Fruit fly (Drosophila melanogaster) whole organism, embryonic: Measurements from ENCODE around the gene CG15725.

Experiments used
- CG10543 ChIP-seq: fragments of 200-800 bp; sonication (Bioruptor generic); optimal IDR thresholded peaks from 3 replicates; lab custom pipeline; 2017; ENCODE audit warnings: missing biosample characterization, mild to moderate bottlenecking, missing genetic modification characterization, moderate library complexity
- CG10654 ChIP-seq: fragments of 200-800 bp; sonication (Bioruptor generic); optimal IDR thresholded peaks from 2 replicates; lab custom pipeline; 2016; ENCODE audit warnings: missing biosample characterization, missing genetic modification characterization
- CG13894 ChIP-seq: fragments of 200-800 bp; sonication (Bioruptor generic); optimal IDR thresholded peaks from 3 replicates; lab custom pipeline; 2018; ENCODE audit warnings: missing biosample characterization, mild to moderate bottlenecking, missing genetic modification characterization, moderate library complexity
- CG14860 ChIP-seq: fragments of 200-800 bp; sonication (Bioruptor generic); IDR thresholded peaks from 3 replicates; pipeline ENCODE4 v1.3.6; 2022; ENCODE audit warnings: missing biosample characterization, missing genetic modification characterization; ENCODE audit not compliant: partially characterized antibody
- CG15011 ChIP-seq: fragments of 200-800 bp; sonication (Bioruptor generic); optimal IDR thresholded peaks from 3 replicates; lab custom pipeline; 2018; ENCODE audit warnings: missing biosample characterization, mild to moderate bottlenecking, missing genetic modification characterization
- CG15479 ChIP-seq: fragments of 200-800 bp; sonication (Bioruptor generic); optimal IDR thresholded peaks from 3 replicates; lab custom pipeline; 2019; ENCODE audit warnings: missing biosample characterization, mild to moderate bottlenecking, missing genetic modification characterization, moderate library complexity
- CG17328 ChIP-seq: fragments of 200-800 bp; sonication (Bioruptor generic); IDR thresholded peaks from 2 replicates; pipeline ENCODE4 v1.3.6; 2022; ENCODE audit warnings: missing biosample characterization, missing genetic modification characterization
- CG17359 ChIP-seq: fragments of 200-800 bp; sonication (Bioruptor generic); optimal IDR thresholded peaks from 3 replicates; lab custom pipeline; 2018; ENCODE audit warnings: missing biosample characterization, mild to moderate bottlenecking, missing genetic modification characterization, moderate library complexity
- CG18262 ChIP-seq: fragments of 200-800 bp; optimal IDR thresholded peaks from 3 replicates; lab custom pipeline; 2019; ENCODE audit warnings: missing biosample characterization, mild to moderate bottlenecking, missing genetic modification characterization, moderate library complexity
- CG18476 ChIP-seq: fragments of 200-800 bp; sonication (Bioruptor generic); optimal IDR thresholded peaks from 2 replicates; lab custom pipeline; 2016; ENCODE audit warnings: missing biosample characterization, mild to moderate bottlenecking, missing genetic modification characterization
- CG2678 ChIP-seq: fragments of 200-800 bp; sonication (Bioruptor generic); optimal IDR thresholded peaks from 3 replicates; lab custom pipeline; 2019; ENCODE audit warnings: missing biosample characterization, mild to moderate bottlenecking, missing genetic modification characterization, moderate library complexity
- CG2712 ChIP-seq: fragments of 200-800 bp; optimal IDR thresholded peaks from 3 replicates; lab custom pipeline; 2019; ENCODE audit warnings: missing biosample characterization, mild to moderate bottlenecking, missing genetic modification characterization, moderate library complexity
- CG31224 ChIP-seq: fragments of 200-800 bp; sonication (Bioruptor generic); IDR thresholded peaks from 2 replicates; pipeline ENCODE4 v1.3.6; 2022; ENCODE audit warnings: missing biosample characterization, missing genetic modification characterization
- CG3726 ChIP-seq: fragments of 200-800 bp; sonication (Bioruptor generic); IDR thresholded peaks from 3 replicates; pipeline ENCODE4, ENCODE4 v1.3.6; 2022; ENCODE audit warnings: missing biosample characterization, missing genetic modification characterization
- CG5953 ChIP-seq: fragments of 200-800 bp; sonication (Bioruptor generic); IDR thresholded peaks from 2 replicates; pipeline ENCODE4 v1.3.6; 2022; ENCODE audit warnings: missing biosample characterization, missing genetic modification characterization
- CG6765 ChIP-seq: fragments of 200-800 bp; sonication (Bioruptor generic); optimal IDR thresholded peaks from 3 replicates; lab custom pipeline; 2017; ENCODE audit warnings: missing biosample characterization, mild to moderate bottlenecking, missing genetic modification characterization
- CG6813 ChIP-seq: fragments of 200-800 bp; sonication (Bioruptor generic); optimal IDR thresholded peaks from 2 replicates; lab custom pipeline; 2017; ENCODE audit warnings: missing biosample characterization, missing genetic modification characterization, mild to moderate bottlenecking, moderate library complexity, missing genetic modification reagents
- CG7556 ChIP-seq: fragments of 200-800 bp; sonication (Bioruptor generic); optimal IDR thresholded peaks from 2 replicates; lab custom pipeline; 2017; ENCODE audit warnings: missing biosample characterization, mild to moderate bottlenecking, missing genetic modification characterization
- CG7987 ChIP-seq: fragments of 200-800 bp; sonication (Bioruptor generic); optimal IDR thresholded peaks from 2 replicates; lab custom pipeline; 2018; ENCODE audit warnings: missing biosample characterization, mild to moderate bottlenecking, missing genetic modification characterization, moderate library complexity
- CG8089 ChIP-seq: fragments of 200-800 bp; sonication (Bioruptor generic); optimal IDR thresholded peaks from 3 replicates; lab custom pipeline; 2016; ENCODE audit warnings: missing biosample characterization, missing genetic modification characterization
- CG9876 ChIP-seq: fragments of 200-800 bp; sonication (Bioruptor generic); optimal IDR thresholded peaks from 2 replicates; lab custom pipeline; 2016; ENCODE audit warnings: missing biosample characterization, missing genetic modification characterization
- CoRest ChIP-seq: fragments of 200-800 bp; sonication (Bioruptor generic); optimal IDR thresholded peaks from 3 replicates; lab custom pipeline; 2018; ENCODE audit warnings: missing biosample characterization, mild to moderate bottlenecking, missing genetic modification characterization, moderate library complexity
- D19A ChIP-seq: fragments of 200-800 bp; optimal IDR thresholded peaks from 3 replicates; lab custom pipeline; 2019; ENCODE audit warnings: missing biosample characterization, mild to moderate bottlenecking, missing genetic modification characterization, moderate library complexity
- GATAe ChIP-seq: fragments of 200-800 bp; sonication (Bioruptor generic); conservative IDR thresholded peaks from 2 replicates; pipeline ENCODE4 v1.3.6; 2022; ENCODE audit warnings: missing biosample characterization, missing genetic modification characterization
- Gug ChIP-seq: fragments of 200-800 bp; sonication (Bioruptor generic); IDR thresholded peaks from 4 replicates; pipeline ENCODE4 v1.3.6; 2022; ENCODE audit warnings: missing biosample characterization, missing genetic modification characterization
- Hmr ChIP-seq: fragments of 200-800 bp; sonication (Bioruptor generic); optimal IDR thresholded peaks from 3 replicates; lab custom pipeline; 2017; ENCODE audit warnings: mild to moderate bottlenecking, missing biosample characterization, missing genetic modification reagents, missing genetic modification characterization
- Hr78 ChIP-seq, 2 experiments: fragments of 200-800 bp in 1 of 2; fragments of >200 bp in 1 of 2; sonication (Bioruptor generic) in 1 of 2; optimal IDR thresholded peaks; 2 replicates each; lab custom pipeline; 2017 to 2019; ENCODE audit warnings: missing biosample characterization in 2 of 2, missing genetic modification characterization in 2 of 2, mild to moderate bottlenecking in 1 of 2, moderate library complexity in 1 of 2
- Kr ChIP-seq: fragments of 200-800 bp; sonication (Bioruptor generic); optimal IDR thresholded peaks from 2 replicates; lab custom pipeline; 2017; ENCODE audit warnings: missing biosample characterization, mild to moderate bottlenecking, missing genetic modification characterization
- MESR4 ChIP-seq: fragments of 200-800 bp; sonication (Bioruptor generic); optimal IDR thresholded peaks from 2 replicates; lab custom pipeline; 2018; ENCODE audit warnings: missing biosample characterization, mild to moderate bottlenecking, missing genetic modification characterization, moderate library complexity
- Rfx ChIP-seq: fragments of 200-800 bp; sonication (Bioruptor generic); IDR thresholded peaks from 2 replicates; pipeline ENCODE4 v1.3.6; 2022; ENCODE audit warnings: missing biosample characterization, missing genetic modification characterization
- Usf ChIP-seq: fragments of 200-800 bp; sonication (Bioruptor generic); optimal IDR thresholded peaks from 2 replicates; lab custom pipeline; 2017; ENCODE audit warnings: missing genotype, missing biosample characterization, missing genetic modification characterization
- ac ChIP-seq: fragments of 200-800 bp; sonication (Bioruptor generic); optimal IDR thresholded peaks from 3 replicates; lab custom pipeline; 2017; ENCODE audit warnings: missing biosample characterization, mild to moderate bottlenecking, missing genetic modification characterization
- al ChIP-seq: fragments of 200-800 bp; sonication (Bioruptor generic); IDR thresholded peaks from 2 replicates; pipeline ENCODE4 v1.3.6; 2022; ENCODE audit warnings: missing biosample characterization, missing genetic modification characterization
- chn ChIP-seq: fragments of 200-800 bp; sonication (Bioruptor generic); optimal IDR thresholded peaks from 2 replicates; lab custom pipeline; 2016; ENCODE audit warnings: missing biosample characterization, missing genetic modification characterization
- dimm ChIP-seq: fragments of 200-800 bp; sonication (Bioruptor generic); IDR thresholded peaks from 2 replicates; pipeline ENCODE4 v1.3.6; 2022; ENCODE audit warnings: missing biosample characterization, missing genetic modification characterization
- dmrt11E ChIP-seq: fragments of 200-800 bp; sonication (Bioruptor generic); optimal IDR thresholded peaks from 3 replicates; lab custom pipeline; 2018; ENCODE audit warnings: missing biosample characterization, mild to moderate bottlenecking, missing genetic modification characterization, moderate library complexity
- dmrt99B ChIP-seq: fragments of 200-800 bp; sonication (Bioruptor generic); optimal IDR thresholded peaks from 2 replicates; lab custom pipeline; 2018; ENCODE audit warnings: missing biosample characterization, mild to moderate bottlenecking, missing genetic modification characterization, moderate library complexity
- eve ChIP-seq, 2 experiments: fragments of >200 bp; optimal IDR thresholded peaks; 2 replicates each; lab custom pipeline; 2017; ENCODE audit warnings: missing biosample characterization in 2 of 2, missing genetic modification characterization in 2 of 2
- fd96Cb ChIP-seq: fragments of 200-800 bp; sonication (Bioruptor generic); optimal IDR thresholded peaks from 2 replicates; lab custom pipeline; 2018; ENCODE audit warnings: missing biosample characterization, mild to moderate bottlenecking, missing genetic modification characterization, moderate library complexity
- gcm ChIP-seq: fragments of 200-800 bp; sonication (Bioruptor generic); optimal IDR thresholded peaks from 2 replicates; lab custom pipeline; 2019; ENCODE audit warnings: missing biosample characterization, mild to moderate bottlenecking, missing genetic modification characterization, moderate library complexity
- grn ChIP-seq: fragments of 200-800 bp; sonication (Bioruptor generic); optimal IDR thresholded peaks from 3 replicates; lab custom pipeline; 2017; ENCODE audit warnings: missing biosample characterization, missing genetic modification characterization
- nmo ChIP-seq: fragments of 200-800 bp; sonication (Bioruptor generic); optimal IDR thresholded peaks from 2 replicates; lab custom pipeline; 2018; ENCODE audit warnings: missing biosample characterization, mild to moderate bottlenecking, missing genetic modification characterization, moderate library complexity
- rib ChIP-seq: fragments of 200-800 bp; sonication (Bioruptor generic); IDR thresholded peaks from 2 replicates; pipeline ENCODE4 v1.3.6; 2022; ENCODE audit warnings: missing biosample characterization, missing genetic modification characterization
- ro ChIP-seq: fragments of 200-800 bp; sonication (Bioruptor generic); IDR thresholded peaks from 2 replicates; pipeline ENCODE4 v1.3.6; 2022; ENCODE audit warnings: missing biosample characterization, missing genetic modification characterization
- row ChIP-seq: fragments of 200-800 bp; sonication (Bioruptor generic); IDR thresholded peaks from 3 replicates; pipeline ENCODE4 v1.3.6; 2022; ENCODE audit warnings: missing biosample characterization, missing genetic modification characterization
- sc ChIP-seq, 3 experiments: fragments of >200 bp in 2 of 3; fragments of 200-800 bp in 1 of 3; sonication (Bioruptor generic) in 1 of 3; optimal IDR thresholded peaks; 2 replicates in 2 of 3; 3 replicates in 1 of 3; lab custom pipeline; 2017; ENCODE audit warnings: mild to moderate bottlenecking in 1 of 3, missing biosample characterization in 1 of 3, missing genetic modification characterization in 1 of 3, missing genetic modification reagents in 1 of 3
- seq ChIP-seq: fragments of 200-800 bp; sonication (Bioruptor generic); IDR thresholded peaks from 2 replicates; pipeline ENCODE4 v1.3.6; 2022; ENCODE audit warnings: missing biosample characterization, missing genetic modification characterization
- sqz ChIP-seq: fragments of 200-800 bp; sonication (Bioruptor generic); optimal IDR thresholded peaks from 3 replicates; lab custom pipeline; 2018; ENCODE audit warnings: missing biosample characterization, mild to moderate bottlenecking, missing genetic modification characterization
- tgo ChIP-seq: fragments of 200-800 bp; sonication (Bioruptor generic); IDR thresholded peaks from 3 replicates; pipeline ENCODE4 v1.3.6; 2022; ENCODE audit warnings: missing biosample characterization, missing genetic modification characterization

CG15725 gene

dm6 chrX:12662679-12663463, 42.8 kb upstream of the CG15725 start (continued):
- no peak for TF ChIP-seq tgo (GFP tag; lab: Robert Waterston, UW)
- TF ChIP-seq Hr78 (GFP tag; optimal IDR thresholded peaks at IDR 0.05; lab: Kevin White, UChicago) = no peak
- TF ChIP-seq D19A (tag; lab: Kevin White, UChicago) = peak; percentile 8
- TF ChIP-seq CG14860 = no peak
- no peak for TF ChIP-seq CG9876 (GFP tag; lab: Kevin White, UChicago)
- no peak for TF ChIP-seq Kr
- TF ChIP-seq CG31224 (GFP tag; lab: Robert Waterston, UW) = no peak
- TF ChIP-seq fd96Cb (tag; lab: Kevin White, UChicago) = peak; percentile 30
- peak in 1 of 2 experiments; percentile 17 for TF ChIP-seq eve (GFP tag; optimal IDR thresholded peaks at IDR 0.05; lab: Kevin White, UChicago)
- no peak for TF ChIP-seq chn (GFP tag; lab: Kevin White, UChicago)
- TF ChIP-seq gcm = no peak
- TF ChIP-seq Rfx (GFP tag; lab: Robert Waterston, UW) = no peak
- peak; percentile 35 for TF ChIP-seq CG18262
- peak; percentile 30 for TF ChIP-seq dmrt99B
- TF ChIP-seq CG3726 (GFP tag; lab: Robert Waterston, UW) = no peak
- TF ChIP-seq CG15479 (GFP tag; lab: Kevin White, UChicago) = no peak
- no peak for TF ChIP-seq CG10543 (GFP tag; lab: Kevin White, UChicago)
- no peak for TF ChIP-seq rib (GFP tag; lab: Robert Waterston, UW)
- TF ChIP-seq CG6813 = no peak
- TF ChIP-seq CG7987 (GFP tag; lab: Kevin White, UChicago) = no peak
- no peak for TF ChIP-seq ro (GFP tag; lab: Robert Waterston, UW)
- TF ChIP-seq CG10654 (GFP tag; lab: Kevin White, UChicago) = no peak
- no peak for TF ChIP-seq Hmr (GFP tag; lab: Kevin White, UChicago)
- TF ChIP-seq CG15011 = no peak
- no peak for TF ChIP-seq seq (GFP tag; lab: Robert Waterston, UW)
- TF ChIP-seq CG7556 (GFP tag; lab: Kevin White, UChicago) = peak; percentile 1
- TF ChIP-seq ac (GFP tag; lab: Kevin White, UChicago) = no peak
- TF ChIP-seq sc (optimal IDR thresholded peaks at IDR 0.05; lab: Kevin White, UChicago) = no peak
- TF ChIP-seq sc (GFP tag; optimal IDR thresholded peaks at IDR 0.05; lab: Kevin White, UChicago) = no peak
- TF ChIP-seq CG17328 (GFP tag; lab: Robert Waterston, UW) = 0 out of 2 replicates have a peak, but pooled peaks have one; percentile 11
- peak; percentile 31 for TF ChIP-seq CG2678 (tag; lab: Kevin White, UChicago)
- TF ChIP-seq CG18476 (GFP tag; lab: Kevin White, UChicago) = no peak
- TF ChIP-seq dimm (GFP tag; lab: Robert Waterston, UW) = no peak
- TF ChIP-seq grn = no peak
- peak; percentile 30 for TF ChIP-seq CG2712 (tag; lab: Kevin White, UChicago)
- TF ChIP-seq dmrt11E (tag; lab: Kevin White, UChicago) = peak; percentile 50
- no peak for TF ChIP-seq Gug (GFP tag; lab: Robert Waterston, UW)
- no peak for TF ChIP-seq Usf (GFP tag; lab: Kevin White, UChicago)
- TF ChIP-seq sqz = no peak
- no peak for TF ChIP-seq MESR4 (GFP tag; lab: Kevin White, UChicago)
- TF ChIP-seq al = no peak
- TF ChIP-seq CoRest (tag; lab: Kevin White, UChicago) = peak; percentile 25
- TF ChIP-seq nmo (GFP tag; lab: Kevin White, UChicago) = peak; percentile 21
- no peak for TF ChIP-seq CG5953 (GFP tag; lab: Robert Waterston, UW)
- TF ChIP-seq row (GFP tag; lab: Robert Waterston, UW) = peak; percentile 58
- TF ChIP-seq GATAe (GFP tag; lab: Robert Waterston, UW) = no peak
- TF ChIP-seq CG17359 (tag; lab: Kevin White, UChicago) = peak; percentile 10
- no peak for TF ChIP-seq CG6765 (GFP tag; lab: Kevin White, UChicago)
- no peak for TF ChIP-seq CG13894
- no peak for TF ChIP-seq CG8089 (GFP tag; lab: Kevin White, UChicago)
